Worm (Caenorhabditis elegans) whole organism, L4 larva: ENCODE data around the gene K09F6.7.
"Not testable (repeated sequence)": the region's sequence is repeated elsewhere in the genome, so short reads cannot be mapped to it uniquely, and the experiment has no call there.

Experiments
- D1046.2 ChIP-seq: fragments of 200-800 bp; sonication (Bioruptor generic); IDR thresholded peaks from 2 replicates; pipeline ENCODE4 v1.3.6; 2022; ENCODE audit warnings: missing genetic modification characterization, missing compliant biosample characterization
- F10B5.3 ChIP-seq: sonication (generic microtip); optimal IDR thresholded peaks from 2 replicates; lab custom pipeline; 2016; ENCODE audit warnings: mild to moderate bottlenecking, missing genetic modification characterization, missing compliant biosample characterization
- F26F4.8 ChIP-seq: fragments of 200-800 bp; sonication (Bioruptor generic); conservative IDR thresholded peaks from 2 replicates; pipeline ENCODE4 v1.3.6; 2022; ENCODE audit warnings: missing genetic modification characterization, missing compliant biosample characterization
- F44E2.7 ChIP-seq: fragments of 200-800 bp; sonication (Bioruptor generic); IDR thresholded peaks from 2 replicates; pipeline ENCODE4 v2.1.2; 2022; ENCODE audit warnings: missing genetic modification characterization, missing compliant biosample characterization
- F49E8.2 ChIP-seq: sonication (generic microtip); optimal IDR thresholded peaks from 2 replicates; lab custom pipeline; 2016; ENCODE audit warnings: missing compliant biosample characterization, mild to moderate bottlenecking, missing genetic modification characterization, borderline replicate concordance
- R02D3.7 ChIP-seq: fragments of 150-350 bp; sonication (generic microtip); optimal IDR thresholded peaks from 3 replicates; lab custom pipeline; 2014; ENCODE audit warnings: missing biosample characterization, missing genetic modification characterization
- T20F7.1 ChIP-seq: fragments of 200-800 bp; sonication (Bioruptor generic); optimal IDR thresholded peaks from 2 replicates; lab custom pipeline; 2018; ENCODE audit warnings: mild to moderate bottlenecking, missing genetic modification characterization, missing compliant biosample characterization
- T26A8.4 ChIP-seq: fragments of 200-800 bp; sonication (Bioruptor generic); IDR thresholded peaks from 2 replicates; pipeline ENCODE4 v1.3.6; 2022; ENCODE audit warnings: missing genetic modification characterization, missing compliant biosample characterization
- ZK337.2 ChIP-seq: fragments of 200-800 bp; sonication (Bioruptor generic); IDR thresholded peaks from 2 replicates; pipeline ENCODE4 v1.3.6; 2022; ENCODE audit warnings: missing genetic modification reagents, missing genetic modification characterization, missing compliant biosample characterization
- ZK546.5 ChIP-seq, 2 experiments: sonication (generic microtip); optimal IDR thresholded peaks; 2 replicates each; lab custom pipeline; 2017; ENCODE audit warnings: missing biosample characterization in 2 of 2, missing genetic modification characterization in 2 of 2
- aha-1 ChIP-seq: fragments of 150-350 bp; peaks from one replicate; lab custom pipeline; 2014; ENCODE audit warnings: missing biosample characterization, missing genetic modification characterization
- aly-2 ChIP-seq: sonication (generic microtip); optimal IDR thresholded peaks from 2 replicates; lab custom pipeline; 2018; ENCODE audit warnings: missing biosample characterization, missing genetic modification characterization
- ceh-20 ChIP-seq: fragments of 200-800 bp; sonication (Bioruptor generic); IDR thresholded peaks from 2 replicates; pipeline ENCODE4 v1.3.6; 2022; ENCODE audit warnings: missing genetic modification reagents, missing genetic modification characterization, missing compliant biosample characterization
- ceh-28 ChIP-seq: fragments of 150-350 bp; optimal IDR thresholded peaks from 2 replicates; lab custom pipeline; 2014; ENCODE audit warnings: missing biosample characterization, missing genetic modification reagents, missing genetic modification characterization
- ceh-32 ChIP-seq: sonication (generic microtip); optimal IDR thresholded peaks from 2 replicates; lab custom pipeline; 2016; ENCODE audit warnings: mild to moderate bottlenecking, missing genetic modification characterization, missing compliant biosample characterization; ENCODE audit not compliant: poor library complexity
- ceh-62 ChIP-seq: sonication (generic microtip); optimal IDR thresholded peaks from 2 replicates; lab custom pipeline; 2017; ENCODE audit warnings: missing biosample characterization, missing genetic modification characterization
- daf-8 ChIP-seq: fragments of 200-800 bp; sonication (Bioruptor generic); IDR thresholded peaks from 2 replicates; pipeline ENCODE4 v1.3.6; 2022; ENCODE audit warnings: missing genetic modification characterization, missing compliant biosample characterization
- dmd-9 ChIP-seq: fragments of 200-800 bp; sonication (Bioruptor generic); IDR thresholded peaks from 2 replicates; pipeline ENCODE4 v1.3.6; 2022; ENCODE audit warnings: missing genetic modification reagents, missing genetic modification characterization, missing compliant biosample characterization
- fkh-10 ChIP-seq: fragments of 150-350 bp; optimal IDR thresholded peaks from 2 replicates; lab custom pipeline; 2014; ENCODE audit warnings: missing biosample characterization, missing genetic modification reagents, missing genetic modification characterization
- hif-1 ChIP-seq, 2 experiments: sonication (generic microtip); optimal IDR thresholded peaks; 2 replicates each; lab custom pipeline; 2016 to 2017; ENCODE audit warnings: missing compliant biosample characterization in 2 of 2, missing genetic modification characterization in 2 of 2, missing genetic modification reagents in 2 of 2, missing genotype in 2 of 2, mild to moderate bottlenecking in 1 of 2
- hlh-30 ChIP-seq: sonication (generic microtip); optimal IDR thresholded peaks from 2 replicates; lab custom pipeline; 2017; ENCODE audit warnings: antibody characterized with exemption, mild to moderate bottlenecking, missing genetic modification characterization, missing compliant biosample characterization; ENCODE audit not compliant: insufficient read depth
- hmg-1.1 ChIP-seq: fragments of 200-800 bp; sonication (Bioruptor generic); IDR thresholded peaks from 2 replicates; pipeline ENCODE4 v1.3.6; 2022; ENCODE audit warnings: missing genetic modification reagents, missing genetic modification characterization, missing compliant biosample characterization
- lin-39 ChIP-seq: fragments of 150-350 bp; optimal IDR thresholded peaks from 2 replicates; lab custom pipeline; 2014; ENCODE audit warnings: missing biosample characterization, missing genetic modification reagents, missing genetic modification characterization
- mdt-29 ChIP-seq: fragments of 200-800 bp; sonication (Bioruptor generic); IDR thresholded peaks from 2 replicates; pipeline ENCODE4 v1.3.6; 2022; ENCODE audit warnings: missing genetic modification reagents, missing genetic modification characterization, missing compliant biosample characterization
- nhr-237 ChIP-seq: sonication (generic microtip); optimal IDR thresholded peaks from 2 replicates; lab custom pipeline; 2017; ENCODE audit warnings: missing biosample characterization, missing genetic modification characterization
- nhr-41 ChIP-seq: fragments of 200-800 bp; sonication (Bioruptor generic); IDR thresholded peaks from 2 replicates; pipeline ENCODE4 v1.3.6; 2022; ENCODE audit warnings: missing genetic modification reagents, missing genetic modification characterization, missing compliant biosample characterization
- set-16 ChIP-seq: fragments of 200-800 bp; sonication (Bioruptor generic); IDR thresholded peaks from 2 replicates; pipeline ENCODE4 v1.3.6; 2022; ENCODE audit warnings: missing genetic modification reagents, missing genetic modification characterization, missing compliant biosample characterization
- skn-1 ChIP-seq: fragments of 150-350 bp; optimal IDR thresholded peaks from 2 replicates; lab custom pipeline; 2014; ENCODE audit warnings: missing biosample characterization, missing genetic modification characterization
- snpc-4 ChIP-seq: fragments of 150-350 bp; optimal IDR thresholded peaks from 2 replicates; lab custom pipeline; 2014; ENCODE audit warnings: missing biosample characterization, missing genetic modification characterization
- spr-1 ChIP-seq: sonication (generic microtip); optimal IDR thresholded peaks from 2 replicates; lab custom pipeline; 2016; ENCODE audit warnings: mild to moderate bottlenecking, missing genetic modification characterization, missing compliant biosample characterization
- tag-97 ChIP-seq: fragments of 200-800 bp; sonication (Bioruptor generic); IDR thresholded peaks from 2 replicates; pipeline ENCODE4 v1.3.6; 2022; ENCODE audit warnings: missing genetic modification characterization, missing compliant biosample characterization
- unc-62 ChIP-seq, 3 experiments: fragments of 150-350 bp in 1 of 3; sonication (generic microtip); optimal IDR thresholded peaks in 2 of 3; peaks in 1 of 3; 1 replicate in 1 of 3; 2 replicates in 2 of 3; lab custom pipeline; 2014 to 2017; ENCODE audit warnings: missing biosample characterization in 3 of 3, missing genetic modification characterization in 3 of 3, missing genetic modification reagents in 3 of 3, missing genotype in 1 of 3
- zfp-3 ChIP-seq: fragments of 200-800 bp; sonication (Bioruptor generic); conservative IDR thresholded peaks from 2 replicates; pipeline ENCODE4 v1.3.6; 2022; ENCODE audit warnings: missing genetic modification reagents, missing genetic modification characterization, missing compliant biosample characterization

K09F6.7 gene

DNA sequence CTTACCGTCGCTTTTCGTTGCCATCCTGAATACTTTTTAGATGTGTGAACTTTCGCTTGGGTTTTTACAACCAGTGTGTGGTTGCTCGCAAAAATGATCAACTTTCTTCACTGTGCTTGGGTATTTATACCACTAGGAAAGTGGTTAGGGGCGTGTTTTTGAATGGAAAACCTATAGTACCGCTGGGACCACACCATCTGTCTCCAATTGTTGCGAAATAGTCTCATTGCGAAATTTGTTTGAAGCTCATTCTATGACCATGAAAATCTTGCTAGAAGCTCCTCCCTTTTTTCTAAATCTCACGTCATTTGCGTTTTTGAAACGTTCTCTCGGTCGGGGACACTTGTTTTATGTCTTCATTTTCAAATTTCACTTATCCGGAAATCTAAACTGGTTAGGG lies 3.1 kb downstream of the K09F6.7 start, which contains the start of the genes K09F6.10 and K09F6.13:
K09F6.10 (minus strand) TSS at position 86 of the 400 bp plus-strand sequence.
K09F6.13 (plus strand) TSS at position 317 of the 400 bp plus-strand sequence.
- TF ChIP-seq ZK546.5 (tag; optimal IDR thresholded peaks at IDR 0.05; lab: Kevin White, UChicago) (no peak), R02D3.7 (no peak), zfp-3 (GFP tag; lab: Robert Waterston, UW) (no peak), aha-1 (tag; lab: Kevin White, UChicago) (no peak), T20F7.1 (GFP tag; lab: Kevin White, UChicago) (no peak), fkh-10 (GFP tag; lab: Kevin White, UChicago) (no peak), nhr-237 (tag; lab: Kevin White, UChicago) (no peak), hif-1 (tag; optimal IDR thresholded peaks at IDR 0.05; lab: Kevin White, UChicago) (no peak)

DNA sequence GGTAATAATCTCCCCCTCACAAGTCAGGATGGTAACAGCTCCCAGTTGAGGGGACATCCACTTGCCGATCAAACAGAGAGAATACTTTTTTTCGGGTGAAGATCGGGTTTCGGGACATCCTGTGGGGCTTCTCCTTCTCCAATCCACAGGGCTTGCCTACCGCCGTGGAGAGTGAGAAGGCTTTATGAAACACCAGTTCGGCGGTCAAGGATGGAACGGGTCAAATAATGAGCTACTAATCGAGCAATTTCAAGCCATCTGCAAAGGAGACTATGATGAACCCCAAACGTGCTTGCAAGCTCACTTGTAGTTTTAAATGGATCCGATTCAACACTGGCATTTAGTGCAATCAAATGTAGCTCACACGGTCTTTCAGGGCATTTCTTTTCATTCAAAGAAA lies 7.2 kb downstream of the K09F6.7 start:
- TF ChIP-seq unc-62 (GFP tag; optimal IDR thresholded peaks at IDR 0.05 in 1 of 2; lab: Kevin White, UChicago), result peak in 1 of 2 experiments; percentile 92
- no peak for TF ChIP-seq unc-62 (tag; optimal IDR thresholded peaks at IDR 0.05; lab: Kevin White, UChicago)
- no peak for TF ChIP-seq nhr-41 (GFP tag; lab: Robert Waterston, UW)

- not testable (repeated sequence) for TF ChIP-seq zfp-3 (GFP tag; lab: Robert Waterston, UW); aha-1 (tag; lab: Kevin White, UChicago); T26A8.4 (GFP tag; lab: Robert Waterston, UW)
These were observed 9.3 kb downstream of the K09F6.7 start, which contains the start of gene K09F6.9 for ce11 chrII:2282599-2282998. K09F6.9 (minus strand) TSS chrII:2282699.

ce11 chrII:2279839-2280238 lies 12.1 kb downstream of the K09F6.7 start, which contains the start of gene K09F6.11:
K09F6.11 (plus strand) TSS chrII:2280139.
- TF ChIP-seq ZK337.2 (GFP tag; lab: Robert Waterston, UW) (no peak), unc-62 (GFP tag; optimal IDR thresholded peaks at IDR 0.05 in 1 of 2; lab: Kevin White, UChicago) (peak in 1 of 2 experiments; percentile 48), unc-62 (tag; optimal IDR thresholded peaks at IDR 0.05; lab: Kevin White, UChicago) (no peak), skn-1 (no peak), T26A8.4 (GFP tag; lab: Robert Waterston, UW) (no peak), hmg-1.1 (GFP tag; lab: Robert Waterston, UW) (no peak), snpc-4 (no peak), nhr-237 (tag; lab: Kevin White, UChicago) (no peak)

ce11 chrII:2279263-2279662 lies 12.7 kb downstream of the K09F6.7 start, which contains the start of gene K09F6.6:
K09F6.6 (minus strand) TSS chrII:2279305.
- no peak for TF ChIP-seq hlh-30 (tag; lab: Kevin White, UChicago)
- TF ChIP-seq hif-1 (tag; optimal IDR thresholded peaks at IDR 0.05; lab: Kevin White, UChicago), result no peak
- TF ChIP-seq set-16, result peak; percentile 70
- peak; percentile 27; the same call in 1 of the 2 replicates for TF ChIP-seq ZK337.2 (GFP tag; lab: Robert Waterston, UW)
- 0 out of 2 replicates have a peak, but pooled peaks have one; percentile 11 for TF ChIP-seq D1046.2 (GFP tag; lab: Robert Waterston, UW)
- 0 out of 2 replicates have a peak, but pooled peaks have one; percentile 47 for TF ChIP-seq F26F4.8 (GFP tag; lab: Robert Waterston, UW)

- TF ChIP-seq ceh-62 (no peak), daf-8 (no peak), lin-39 (no peak), dmd-9 (no peak), tag-97 (GFP tag; lab: Robert Waterston, UW) (no peak), F10B5.3 (no peak), ceh-28 (tag; lab: Kevin White, UChicago) (no peak), ceh-20 (no peak), F44E2.7 (GFP tag; lab: Robert Waterston, UW) (no peak), mdt-29 (GFP tag; lab: Robert Waterston, UW) (no peak), aly-2 (tag; lab: Kevin White, UChicago) (no peak), ceh-32 (tag; lab: Kevin White, UChicago) (no peak), F49E8.2 (no peak), R02D3.7 (no peak), aha-1 (tag; lab: Kevin White, UChicago) (no peak), spr-1 (tag; lab: Kevin White, UChicago) (no peak)
These were observed 14.5 kb downstream of the K09F6.7 start, which contains the start of gene K09F6.15 for ce11 chrII:2277418-2277817. K09F6.15 (minus strand) TSS chrII:2277518.
